Worm (Caenorhabditis elegans) whole organism, L2 larva: ENCODE measurements around the gene K01D12.20.
A peak's percentile ranks its signal among the peaks of the same experiment; 100 is the strongest.

Experiments
- C34F6.9 ChIP-seq: fragments of 150-350 bp; optimal IDR thresholded peaks from 2 replicates; lab custom pipeline; 2014; ENCODE audit warnings: missing biosample characterization, missing genetic modification characterization
- F13H6.1 ChIP-seq: sonication (generic microtip); optimal IDR thresholded peaks from 2 replicates; lab custom pipeline; 2016; ENCODE audit warnings: missing genetic modification characterization, missing compliant biosample characterization
- R02D3.7 ChIP-seq: fragments of 150-350 bp; optimal IDR thresholded peaks from 2 replicates; lab custom pipeline; 2014; ENCODE audit warnings: missing biosample characterization, missing genetic modification characterization
- ama-1 ChIP-seq: fragments of 150-350 bp; optimal IDR thresholded peaks from 2 replicates; lab custom pipeline; 2018; ENCODE audit warnings: inconsistent platforms
- blmp-1 ChIP-seq: sonication (generic microtip); optimal IDR thresholded peaks from 2 replicates; lab custom pipeline; 2017; ENCODE audit warnings: missing genetic modification characterization, mild to moderate bottlenecking, missing compliant biosample characterization, antibody characterized with exemption, moderate library complexity; ENCODE audit not compliant: insufficient read depth
- ceh-16 ChIP-seq: fragments of 150-350 bp; optimal IDR thresholded peaks from 2 replicates; lab custom pipeline; 2014; ENCODE audit warnings: missing biosample characterization, missing genetic modification characterization
- ceh-82 ChIP-seq: fragments of 150-350 bp; optimal IDR thresholded peaks from 2 replicates; lab custom pipeline; 2014; ENCODE audit warnings: missing biosample characterization, missing genetic modification characterization
- crh-2 ChIP-seq: sonication (generic microtip); optimal IDR thresholded peaks from 2 replicates; lab custom pipeline; 2017; ENCODE audit warnings: missing biosample characterization, missing genetic modification characterization
- dmd-4 ChIP-seq: sonication (generic microtip); optimal IDR thresholded peaks from 2 replicates; lab custom pipeline; 2017; ENCODE audit warnings: missing biosample characterization, missing genetic modification characterization
- egl-27 ChIP-seq: sonication (generic microtip); optimal IDR thresholded peaks from 3 replicates; lab custom pipeline; 2017; ENCODE audit warnings: missing biosample characterization, missing genetic modification reagents, missing genetic modification characterization
- elt-1 ChIP-seq: fragments of 150-350 bp; optimal IDR thresholded peaks from 2 replicates; lab custom pipeline; 2014; ENCODE audit warnings: missing biosample characterization, missing genetic modification characterization
- fos-1 ChIP-seq: fragments of 150-350 bp; optimal IDR thresholded peaks from 2 replicates; lab custom pipeline; 2014; ENCODE audit warnings: missing biosample characterization, missing genetic modification characterization
- gmeb-1 ChIP-seq: fragments of 150-350 bp; optimal IDR thresholded peaks from 2 replicates; lab custom pipeline; 2014; ENCODE audit warnings: missing biosample characterization, missing genetic modification characterization
- lin-11 ChIP-seq: fragments of 150-350 bp; sonication (generic microtip); optimal IDR thresholded peaks from 2 replicates; lab custom pipeline; 2014; ENCODE audit warnings: missing biosample characterization, missing genetic modification characterization, inconsistent platforms, mixed read lengths
- lsy-2 ChIP-seq, 2 experiments: fragments of 150-350 bp in 1 of 2; sonication (generic microtip) in 1 of 2; optimal IDR thresholded peaks; 2 replicates each; lab custom pipeline; 2014 to 2017; ENCODE audit warnings: missing biosample characterization in 2 of 2, missing genetic modification characterization in 2 of 2
- mab-5 ChIP-seq: fragments of 150-350 bp; optimal IDR thresholded peaks from 2 replicates; lab custom pipeline; 2014; ENCODE audit warnings: missing biosample characterization, missing genetic modification characterization
- nhr-10 ChIP-seq: sonication (generic microtip); optimal IDR thresholded peaks from 2 replicates; lab custom pipeline; 2017; ENCODE audit warnings: missing biosample characterization, missing genetic modification characterization
- nhr-11 ChIP-seq: fragments of 150-350 bp; optimal IDR thresholded peaks from 2 replicates; lab custom pipeline; 2014; ENCODE audit warnings: missing biosample characterization, missing genetic modification characterization
- nhr-12 ChIP-seq: fragments of 150-350 bp; optimal IDR thresholded peaks from 2 replicates; lab custom pipeline; 2014; ENCODE audit warnings: missing biosample characterization, missing genetic modification characterization
- nhr-129 ChIP-seq: fragments of 150-350 bp; optimal IDR thresholded peaks from 2 replicates; lab custom pipeline; 2014; ENCODE audit warnings: missing biosample characterization, missing genetic modification characterization
- nhr-21 ChIP-seq: fragments of 150-350 bp; optimal IDR thresholded peaks from 2 replicates; lab custom pipeline; 2014; ENCODE audit warnings: missing biosample characterization, missing genetic modification characterization
- nhr-23 ChIP-seq: fragments of 150-350 bp; optimal IDR thresholded peaks from 2 replicates; lab custom pipeline; 2014; ENCODE audit warnings: missing biosample characterization, missing genetic modification reagents, missing genetic modification characterization
- nhr-25 ChIP-seq: fragments of 150-350 bp; sonication (generic microtip); optimal IDR thresholded peaks from 3 replicates; lab custom pipeline; 2014; ENCODE audit warnings: missing biosample characterization, missing genetic modification characterization
- peb-1 ChIP-seq: fragments of 150-350 bp; optimal IDR thresholded peaks from 2 replicates; lab custom pipeline; 2014; ENCODE audit warnings: missing biosample characterization, missing genetic modification characterization
- sem-4 ChIP-seq: fragments of 150-350 bp; optimal IDR thresholded peaks from 2 replicates; lab custom pipeline; 2014; ENCODE audit warnings: missing biosample characterization, missing genetic modification reagents, missing genetic modification characterization
- skn-1 ChIP-seq: sonication (generic microtip); optimal IDR thresholded peaks from 2 replicates; lab custom pipeline; 2017; ENCODE audit warnings: missing biosample characterization, missing genetic modification characterization
- sma-3 ChIP-seq: sonication (generic microtip); optimal IDR thresholded peaks from 2 replicates; lab custom pipeline; 2016; ENCODE audit warnings: missing genetic modification reagents, missing genetic modification characterization, missing compliant biosample characterization
- sma-9 ChIP-seq, 2 experiments: fragments of 150-350 bp in 1 of 2; sonication (generic microtip) in 1 of 2; optimal IDR thresholded peaks; 2 replicates each; lab custom pipeline; 2014 to 2016; ENCODE audit warnings: missing genetic modification characterization in 2 of 2, mild to moderate bottlenecking in 1 of 2, missing biosample characterization in 1 of 2, missing compliant biosample characterization in 1 of 2, missing genetic modification reagents in 1 of 2, moderate library complexity in 1 of 2
- snpc-4 ChIP-seq: fragments of 150-350 bp; optimal IDR thresholded peaks from 2 replicates; lab custom pipeline; 2014; ENCODE audit warnings: missing biosample characterization, missing genetic modification characterization
- unc-55 ChIP-seq: fragments of 150-350 bp; sonication (generic microtip); optimal IDR thresholded peaks from 3 replicates; lab custom pipeline; 2014; ENCODE audit warnings: missing biosample characterization, missing genetic modification reagents, missing genetic modification characterization
- unc-62 ChIP-seq: fragments of 150-350 bp; optimal IDR thresholded peaks from 2 replicates; lab custom pipeline; 2014; ENCODE audit warnings: missing biosample characterization, missing genetic modification reagents, missing genetic modification characterization
- zag-1 ChIP-seq: fragments of 150-350 bp; optimal IDR thresholded peaks from 2 replicates; lab custom pipeline; 2014; ENCODE audit warnings: missing biosample characterization, missing genetic modification characterization
- ztf-11 ChIP-seq: sonication (generic microtip); optimal IDR thresholded peaks from 2 replicates; lab custom pipeline; 2017; ENCODE audit warnings: missing biosample characterization, missing genetic modification characterization

K01D12.20 gene

DNA sequence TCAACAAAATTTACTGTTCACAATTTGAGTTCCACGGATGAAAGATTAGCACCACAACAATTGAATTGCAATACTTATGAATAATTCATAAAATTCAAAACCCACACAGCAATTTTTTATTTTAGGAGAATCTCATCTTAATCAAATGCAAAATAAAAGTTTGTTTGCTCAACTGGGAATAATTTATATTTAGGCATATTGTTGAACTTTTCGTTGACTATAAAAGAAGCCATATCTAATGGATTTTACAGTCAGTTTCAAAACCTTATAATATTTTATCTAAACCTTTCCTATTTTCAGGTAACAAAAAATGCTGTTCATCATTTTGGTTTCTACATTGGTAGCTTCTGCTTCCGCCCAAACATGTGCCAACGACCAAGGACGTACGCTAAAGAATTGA is 17.7 kb upstream of the K01D12.20 start, which contains the start of gene C54D10.3:
TSS of gene C54D10.3 (plus strand) at position 301 of the 400 bp plus-strand sequence.
- TF ChIP-seq sma-3 (GFP tag; lab: Kevin White, UChicago): no peak
- no peak for TF ChIP-seq unc-62 (GFP tag; lab: Kevin White, UChicago)
- TF ChIP-seq sma-9 (GFP tag; optimal IDR thresholded peaks at IDR 0.05; lab: Kevin White, UChicago): no peak
- no peak for TF ChIP-seq sma-9 (tag; optimal IDR thresholded peaks at IDR 0.05; lab: Kevin White, UChicago)
- no peak for TF ChIP-seq nhr-12 (tag; lab: Kevin White, UChicago)
- TF ChIP-seq dmd-4 (tag; lab: Kevin White, UChicago): no peak
- TF ChIP-seq blmp-1 (tag; lab: Kevin White, UChicago): no peak
- no peak for TF ChIP-seq lin-11 (tag; lab: Kevin White, UChicago)
- TF ChIP-seq peb-1 (tag; lab: Kevin White, UChicago): no peak
- no peak for TF ChIP-seq nhr-25 (tag; lab: Kevin White, UChicago)
- TF ChIP-seq ceh-82 (tag; lab: Kevin White, UChicago): no peak
- TF ChIP-seq nhr-11: no peak

DNA sequence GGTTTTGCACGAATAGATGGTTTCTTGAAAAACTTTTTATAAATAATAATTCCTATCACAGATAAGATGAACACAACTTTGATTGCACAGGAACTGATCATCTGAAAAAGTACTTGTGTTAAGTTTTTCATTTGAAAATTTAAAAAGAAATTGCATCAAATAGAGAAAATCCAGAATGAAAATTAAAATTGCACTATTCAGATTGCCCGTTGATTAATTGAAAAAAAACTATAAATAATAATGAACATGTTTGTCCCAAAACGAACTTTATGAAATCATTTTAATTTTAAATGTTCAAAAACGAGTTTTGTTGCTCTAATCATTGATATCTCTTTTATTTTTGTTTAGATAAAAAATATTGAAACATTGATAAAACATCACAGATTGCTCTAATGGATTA is 16.7 kb upstream of the K01D12.20 start, which contains the start of gene cdr-3:
TSS of gene cdr-3 (minus strand) at position 101 of the 400 bp plus-strand sequence.
- TF ChIP-seq crh-2 (tag; lab: Kevin White, UChicago) (no peak), nhr-10 (tag; lab: Kevin White, UChicago) (no peak), nhr-12 (tag; lab: Kevin White, UChicago) (no peak), R02D3.7 (no peak), gmeb-1 (tag; lab: Kevin White, UChicago) (no peak), mab-5 (tag; lab: Kevin White, UChicago) (no peak), nhr-11 (no peak), egl-27 (tag; lab: Kevin White, UChicago) (no peak)

DNA sequence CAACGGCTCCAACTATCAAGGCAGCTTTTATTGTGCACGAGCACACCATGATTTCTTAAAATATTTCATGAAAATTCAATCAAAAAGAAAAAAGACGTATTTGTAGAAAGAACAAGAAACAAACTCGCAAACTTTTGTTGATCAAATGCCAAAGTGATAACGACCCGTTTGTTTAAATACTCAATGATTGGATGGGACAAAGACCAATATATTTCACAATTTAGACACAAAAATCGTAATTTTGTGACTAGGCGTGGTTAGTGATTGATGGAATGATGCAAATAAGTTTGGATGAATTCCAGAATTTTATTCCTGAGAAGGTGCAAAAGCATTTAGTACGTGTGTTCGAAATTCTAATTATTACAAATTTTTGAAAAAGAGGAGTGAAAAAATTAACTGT is 15.0 kb upstream of the K01D12.20 start, which contains the start of gene cdr-2:
TSS of gene cdr-2 (minus strand) at position 54 of the 400 bp plus-strand sequence.
- TF ChIP-seq sem-4 (no peak), nhr-12 (tag; lab: Kevin White, UChicago) (no peak), sma-9 (GFP tag; optimal IDR thresholded peaks at IDR 0.05; lab: Kevin White, UChicago) (peak; percentile 63), sma-9 (tag; optimal IDR thresholded peaks at IDR 0.05; lab: Kevin White, UChicago) (no peak), C34F6.9 (tag; lab: Kevin White, UChicago) (no peak), nhr-23 (tag; lab: Kevin White, UChicago) (no peak), skn-1 (tag; lab: Kevin White, UChicago) (no peak), zag-1 (no peak), nhr-21 (tag; lab: Kevin White, UChicago) (no peak), lin-11 (tag; lab: Kevin White, UChicago) (no peak), fos-1 (tag; lab: Kevin White, UChicago) (peak; percentile 81)

DNA sequence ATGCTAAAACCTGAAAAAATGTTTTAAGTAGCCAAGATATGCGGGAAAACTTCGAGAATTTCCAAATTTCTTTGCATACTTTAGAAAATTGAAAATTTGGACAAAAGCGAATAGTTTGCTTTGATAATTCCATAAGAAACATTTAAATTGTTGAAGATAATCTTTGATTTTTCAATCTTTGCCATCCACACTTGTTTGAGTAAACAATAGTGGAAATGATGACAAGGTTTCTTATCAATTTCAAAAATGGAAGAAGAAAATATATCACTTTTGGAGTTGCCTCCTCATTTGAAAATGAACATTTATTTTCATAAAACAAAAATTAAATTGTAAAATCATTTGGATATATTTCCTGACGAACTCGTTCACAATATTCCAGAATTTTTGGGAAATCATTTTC is 13.7 kb upstream of the K01D12.20 start:
- TF ChIP-seq nhr-129 (tag; lab: Kevin White, UChicago) (no peak), skn-1 (tag; lab: Kevin White, UChicago) (peak; percentile 81), gmeb-1 (tag; lab: Kevin White, UChicago) (no peak), snpc-4 (tag; lab: Kevin White, UChicago) (no peak), R02D3.7 (no peak), fos-1 (tag; lab: Kevin White, UChicago) (peak; percentile 59), ceh-16 (tag; lab: Kevin White, UChicago) (no peak), ztf-11 (tag; lab: Kevin White, UChicago) (no peak)

DNA sequence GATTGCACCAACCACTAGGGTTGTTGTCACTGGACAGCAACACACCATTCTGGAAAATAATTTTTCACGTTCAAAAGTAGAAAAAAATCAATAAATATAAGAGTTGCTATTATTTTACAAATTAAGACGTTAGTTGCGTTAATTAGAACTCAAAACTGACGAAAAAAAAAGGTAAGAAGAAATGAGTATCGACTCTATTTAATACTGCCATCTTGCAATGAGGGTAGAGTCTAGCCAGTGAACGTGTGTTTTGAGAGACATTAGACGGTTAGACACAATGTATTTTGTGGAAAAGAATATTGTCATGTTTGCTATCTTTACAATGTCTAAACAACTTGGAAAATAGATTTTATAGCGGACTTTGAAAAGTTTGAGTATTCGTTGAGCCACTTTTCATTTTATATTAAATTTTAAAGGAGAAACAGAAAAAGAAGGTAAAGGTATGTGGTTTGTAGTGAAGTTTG is 13.1 kb upstream of the K01D12.20 start, which contains the start of gene cdr-6:
TSS of gene cdr-6 (minus strand) at position 51 of the 464 bp plus-strand sequence.
- no peak for TF ChIP-seq unc-55 (GFP tag; lab: Kevin White, UChicago)
- TF ChIP-seq sma-9 (GFP tag; optimal IDR thresholded peaks at IDR 0.05; lab: Kevin White, UChicago): peak; percentile 65
- no peak for TF ChIP-seq sma-9 (tag; optimal IDR thresholded peaks at IDR 0.05; lab: Kevin White, UChicago)
- TF ChIP-seq elt-1 (tag; lab: Kevin White, UChicago): no peak
- TF ChIP-seq ama-1 (lab: Kevin White, UChicago): no peak
- no peak for TF ChIP-seq lin-11 (tag; lab: Kevin White, UChicago)
- peak; percentile 32 for TF ChIP-seq C34F6.9 (tag; lab: Kevin White, UChicago)
- TF ChIP-seq F13H6.1 (tag; lab: Kevin White, UChicago): peak; percentile 18
- TF ChIP-seq fos-1 (tag; lab: Kevin White, UChicago): peak; percentile 30
- TF ChIP-seq lsy-2 (tag; optimal IDR thresholded peaks at IDR 0.05; lab: Kevin White, UChicago): peak in 1 of 2 experiments; percentile 3
